Worm (Caenorhabditis elegans) whole organism, L1 larva: ENCODE data around the gene Y39A1A.22.

Source experiments
- C16A3.4 ChIP-seq: fragments of 150-350 bp; optimal IDR thresholded peaks from 2 replicates; lab custom pipeline; 2014; ENCODE audit warnings: missing biosample characterization, missing genetic modification characterization
- C34B4.2 ChIP-seq: sonication (generic microtip); optimal IDR thresholded peaks from 2 replicates; lab custom pipeline; 2017; ENCODE audit warnings: mild to moderate bottlenecking, missing genetic modification characterization, missing compliant biosample characterization
- F16B12.6 ChIP-seq: fragments of 150-350 bp; optimal IDR thresholded peaks from 2 replicates; lab custom pipeline; 2014; ENCODE audit warnings: missing biosample characterization, missing genetic modification characterization
- Y116A8C.19 ChIP-seq: sonication (generic microtip); optimal IDR thresholded peaks from 2 replicates; lab custom pipeline; 2016; ENCODE audit warnings: missing compliant biosample characterization, missing genetic modification characterization, borderline replicate concordance
- aha-1 ChIP-seq: fragments of 150-350 bp; optimal IDR thresholded peaks from 2 replicates; lab custom pipeline; 2014; ENCODE audit warnings: missing biosample characterization, missing genetic modification characterization
- alr-1 ChIP-seq: fragments of 200-800 bp; sonication (Bioruptor generic); optimal IDR thresholded peaks from 2 replicates; lab custom pipeline; 2018; ENCODE audit warnings: borderline replicate concordance, mild to moderate bottlenecking, missing genetic modification characterization, missing compliant biosample characterization
- aly-2 ChIP-seq: fragments of 150-350 bp; optimal IDR thresholded peaks from 2 replicates; lab custom pipeline; 2014; ENCODE audit warnings: missing biosample characterization, missing genetic modification characterization
- ama-1 ChIP-seq: fragments of 150-350 bp; optimal IDR thresholded peaks from 2 replicates; lab custom pipeline; 2014
- blmp-1 ChIP-seq: fragments of 150-350 bp; optimal IDR thresholded peaks from 2 replicates; lab custom pipeline; 2014; ENCODE audit warnings: missing biosample characterization, missing genetic modification characterization
- ceh-63 ChIP-seq: fragments of 200-800 bp; sonication (Bioruptor generic); optimal IDR thresholded peaks from 2 replicates; lab custom pipeline; 2018; ENCODE audit warnings: mild to moderate bottlenecking, missing genetic modification characterization, missing compliant biosample characterization
- ceh-8 ChIP-seq: fragments of 200-800 bp; sonication (Bioruptor generic); optimal IDR thresholded peaks from 2 replicates; lab custom pipeline; 2018; ENCODE audit warnings: mild to moderate bottlenecking, missing genetic modification characterization, moderate library complexity, missing compliant biosample characterization
- ceh-82 ChIP-seq, 3 experiments: fragments of 150-350 bp in 1 of 3; sonication (generic microtip) in 2 of 3; optimal IDR thresholded peaks; 2 replicates each; lab custom pipeline; 2014 to 2017; ENCODE audit warnings: missing biosample characterization in 3 of 3, missing genetic modification characterization in 3 of 3
- ceh-88 ChIP-seq: fragments of 200-800 bp; sonication (Bioruptor generic); IDR thresholded peaks from 2 replicates; pipeline ENCODE4 v1.3.6; 2022; ENCODE audit warnings: missing genetic modification characterization, missing compliant biosample characterization
- ceh-90 ChIP-seq: sonication (generic microtip); optimal IDR thresholded peaks from 2 replicates; lab custom pipeline; 2016; ENCODE audit warnings: missing genetic modification characterization, missing compliant biosample characterization
- dpl-1 ChIP-seq, 3 experiments: fragments of 150-350 bp in 2 of 3; sonication (generic microtip) in 1 of 3; optimal IDR thresholded peaks; 2 replicates each; lab custom pipeline; 2014 to 2017; ENCODE audit warnings: missing biosample characterization in 3 of 3, missing genetic modification characterization in 3 of 3, missing genetic modification reagents in 3 of 3
- dsc-1 ChIP-seq: sonication (generic microtip); optimal IDR thresholded peaks from 2 replicates; lab custom pipeline; 2016; ENCODE audit warnings: mild to moderate bottlenecking, missing genetic modification characterization, missing compliant biosample characterization
- efl-3 ChIP-seq: fragments of 200-800 bp; sonication (Bioruptor generic); optimal IDR thresholded peaks from 2 replicates; lab custom pipeline; 2018; ENCODE audit warnings: mild to moderate bottlenecking, missing genetic modification characterization, missing compliant biosample characterization
- egl-13 ChIP-seq: sonication (generic microtip); optimal IDR thresholded peaks from 2 replicates; lab custom pipeline; 2016; ENCODE audit warnings: missing genotype, missing genetic modification reagents, missing genetic modification characterization, missing compliant biosample characterization
- egl-27 ChIP-seq, 2 experiments: fragments of 150-350 bp in 1 of 2; sonication (generic microtip); optimal IDR thresholded peaks; 3 replicates each; lab custom pipeline; 2017 to 2018; ENCODE audit warnings: missing biosample characterization in 2 of 2, missing genetic modification characterization in 2 of 2, missing genetic modification reagents in 2 of 2
- ets-5 ChIP-seq: fragments of 200-800 bp; sonication (Bioruptor generic); IDR thresholded peaks from 2 replicates; pipeline ENCODE4 v1.3.6; 2022; ENCODE audit warnings: missing genetic modification characterization, missing compliant biosample characterization
- fkh-10 ChIP-seq: sonication (generic microtip); optimal IDR thresholded peaks from 2 replicates; lab custom pipeline; 2017; ENCODE audit warnings: missing biosample characterization, missing genetic modification reagents, missing genetic modification characterization
- fkh-4 ChIP-seq: sonication (generic microtip); optimal IDR thresholded peaks from 2 replicates; lab custom pipeline; 2016; ENCODE audit warnings: missing compliant biosample characterization, missing genetic modification characterization, borderline replicate concordance
- fos-1 ChIP-seq: fragments of 150-350 bp; optimal IDR thresholded peaks from 2 replicates; lab custom pipeline; 2014; ENCODE audit warnings: missing biosample characterization, missing genetic modification characterization
- hpl-2 ChIP-seq: fragments of 150-350 bp; optimal IDR thresholded peaks from 2 replicates; lab custom pipeline; 2014; ENCODE audit warnings: missing biosample characterization, missing genetic modification reagents, missing genetic modification characterization
- irx-1 ChIP-seq: sonication (generic microtip); optimal IDR thresholded peaks from 2 replicates; lab custom pipeline; 2016; ENCODE audit warnings: missing genetic modification characterization, missing compliant biosample characterization
- lin-13 ChIP-seq: fragments of 150-350 bp; optimal IDR thresholded peaks from 2 replicates; lab custom pipeline; 2014; ENCODE audit warnings: missing biosample characterization, missing genetic modification reagents, missing genetic modification characterization
- lin-14 ChIP-seq: fragments of 200-800 bp; sonication (Bioruptor generic); optimal IDR thresholded peaks from 2 replicates; lab custom pipeline; 2018; ENCODE audit warnings: mild to moderate bottlenecking, missing genetic modification characterization, moderate library complexity, missing compliant biosample characterization
- lin-35 ChIP-seq, 2 experiments: fragments of 150-350 bp; optimal IDR thresholded peaks; 2 replicates each; lab custom pipeline; 2014; ENCODE audit warnings: missing biosample characterization in 2 of 2, missing genetic modification characterization in 2 of 2, missing genetic modification reagents in 2 of 2
- lin-39 ChIP-seq: fragments of 150-350 bp; optimal IDR thresholded peaks from 2 replicates; lab custom pipeline; 2014; ENCODE audit warnings: missing biosample characterization, missing genetic modification reagents, missing genetic modification characterization
- lir-3 ChIP-seq: sonication (generic microtip); optimal IDR thresholded peaks from 2 replicates; lab custom pipeline; 2016; ENCODE audit warnings: mild to moderate bottlenecking, missing genetic modification characterization, moderate library complexity, missing compliant biosample characterization; ENCODE audit not compliant: poor library complexity
- lsy-2 ChIP-seq, 2 experiments: fragments of 150-350 bp; optimal IDR thresholded peaks; 2 replicates each; lab custom pipeline; 2014; ENCODE audit warnings: missing biosample characterization in 2 of 2, missing genetic modification characterization in 2 of 2
- mab-9 ChIP-seq: fragments of 200-800 bp; sonication (Bioruptor generic); IDR thresholded peaks from 2 replicates; pipeline ENCODE4 v1.3.6; 2022; ENCODE audit warnings: missing genetic modification reagents, missing genetic modification characterization, missing compliant biosample characterization
- mdl-1 ChIP-seq, 2 experiments: fragments of 150-350 bp; optimal IDR thresholded peaks; 2 replicates each; lab custom pipeline; 2014 to 2017; ENCODE audit warnings: missing biosample characterization in 2 of 2, missing genetic modification characterization in 2 of 2, inconsistent platforms in 1 of 2
- mef-2 ChIP-seq: fragments of 150-350 bp; optimal IDR thresholded peaks from 2 replicates; lab custom pipeline; 2014; ENCODE audit warnings: missing biosample characterization, missing genetic modification characterization
- nhr-237 ChIP-seq: fragments of 150-350 bp; optimal IDR thresholded peaks from 2 replicates; lab custom pipeline; 2014; ENCODE audit warnings: missing biosample characterization, missing genetic modification characterization
- nhr-28 ChIP-seq: fragments of 150-350 bp; optimal IDR thresholded peaks from 2 replicates; lab custom pipeline; 2014; ENCODE audit warnings: missing biosample characterization, missing genetic modification characterization
- nhr-76 ChIP-seq: sonication (generic microtip); optimal IDR thresholded peaks from 2 replicates; lab custom pipeline; 2017; ENCODE audit warnings: missing biosample characterization, missing genetic modification characterization
- nhr-84 ChIP-seq: sonication (generic microtip); optimal IDR thresholded peaks from 2 replicates; lab custom pipeline; 2017; ENCODE audit warnings: missing biosample characterization, missing genetic modification characterization
- nhr-85 ChIP-seq: sonication (generic microtip); peaks from one replicate; lab custom pipeline; 2016; ENCODE audit warnings: missing genetic modification characterization, inconsistent platforms, missing compliant biosample characterization
- pag-3 ChIP-seq: sonication (generic microtip); optimal IDR thresholded peaks from 2 replicates; lab custom pipeline; 2017; ENCODE audit warnings: missing genetic modification characterization, mild to moderate bottlenecking, missing compliant biosample characterization, antibody characterized with exemption, borderline replicate concordance; ENCODE audit not compliant: insufficient read depth
- pax-3 ChIP-seq: fragments of 200-800 bp; sonication (Bioruptor generic); optimal IDR thresholded peaks from 2 replicates; lab custom pipeline; 2018; ENCODE audit warnings: mild to moderate bottlenecking, missing genetic modification characterization, moderate library complexity, missing compliant biosample characterization
- pqm-1 ChIP-seq: sonication (generic microtip); optimal IDR thresholded peaks from 3 replicates; lab custom pipeline; 2017; ENCODE audit warnings: missing biosample characterization, missing genetic modification characterization
- rnt-1 ChIP-seq: sonication (generic microtip); optimal IDR thresholded peaks from 2 replicates; lab custom pipeline; 2016; ENCODE audit warnings: mild to moderate bottlenecking, missing genetic modification characterization, moderate library complexity, missing compliant biosample characterization
- snpc-4 ChIP-seq: fragments of 150-350 bp; optimal IDR thresholded peaks from 2 replicates; lab custom pipeline; 2014; ENCODE audit warnings: missing biosample characterization, missing genetic modification characterization
- sox-4 ChIP-seq: sonication (generic microtip); optimal IDR thresholded peaks from 2 replicates; lab custom pipeline; 2016; ENCODE audit warnings: missing genetic modification characterization, missing compliant biosample characterization
- sptf-1 ChIP-seq: fragments of 150-350 bp; optimal IDR thresholded peaks from 2 replicates; lab custom pipeline; 2014; ENCODE audit warnings: missing biosample characterization, missing genetic modification characterization
- sup-37 ChIP-seq: fragments of 200-800 bp; sonication (Bioruptor generic); optimal IDR thresholded peaks from 2 replicates; lab custom pipeline; 2018; ENCODE audit warnings: mild to moderate bottlenecking, missing genetic modification characterization, missing compliant biosample characterization
- swsn-7 ChIP-seq: sonication (generic microtip); optimal IDR thresholded peaks from 2 replicates; lab custom pipeline; 2016; ENCODE audit warnings: missing genetic modification characterization, missing compliant biosample characterization
- tbx-2 ChIP-seq: sonication (generic microtip); optimal IDR thresholded peaks from 2 replicates; lab custom pipeline; 2016; ENCODE audit warnings: missing genetic modification characterization, missing compliant biosample characterization
- tlp-1 ChIP-seq: fragments of 150-350 bp; optimal IDR thresholded peaks from 2 replicates; lab custom pipeline; 2014; ENCODE audit warnings: missing biosample characterization, missing genetic modification characterization
- unc-62 ChIP-seq: fragments of 150-350 bp; optimal IDR thresholded peaks from 2 replicates; lab custom pipeline; 2014; ENCODE audit warnings: missing biosample characterization, missing genetic modification reagents, missing genetic modification characterization
- xbp-1 ChIP-seq: sonication (generic microtip); optimal IDR thresholded peaks from 2 replicates; lab custom pipeline; 2016; ENCODE audit warnings: missing genetic modification characterization, missing compliant biosample characterization
- zag-1 ChIP-seq: fragments of 150-350 bp; optimal IDR thresholded peaks from 2 replicates; lab custom pipeline; 2014; ENCODE audit warnings: missing biosample characterization, missing genetic modification characterization

Gene Y39A1A.22

DNA sequence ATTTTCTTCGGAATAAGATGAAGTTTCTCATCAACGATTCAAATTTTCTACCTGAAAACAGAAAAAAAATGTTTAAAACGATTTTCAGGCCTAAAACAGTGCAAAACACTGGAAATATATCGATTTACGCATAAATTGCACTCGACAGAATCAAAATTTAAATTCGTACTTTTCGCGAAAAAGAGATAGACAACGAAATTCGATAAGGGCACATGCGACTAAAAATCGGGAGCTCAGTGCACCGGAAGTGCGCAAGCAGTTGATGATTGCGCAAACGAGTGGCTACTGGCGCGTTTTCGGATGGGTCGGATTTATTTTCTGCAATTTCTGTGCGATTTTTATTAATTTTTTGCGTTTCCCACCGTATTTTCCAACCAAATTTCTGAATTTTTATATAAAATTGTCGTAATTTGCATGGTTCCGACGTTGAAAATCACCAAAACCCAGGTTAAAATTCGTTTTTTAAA lies at the start of gene Y39A1A.22, which contains the start of gene Y39A1A.21:
Gene Y39A1A.22 (minus strand): TSS at position 57 of the 467 bp plus-strand sequence.
Gene Y39A1A.21 (minus strand): TSS at position 51 of the 467 bp plus-strand sequence.
- TF ChIP-seq lsy-2 (tag; optimal IDR thresholded peaks at IDR 0.05; lab: Kevin White, UChicago) (peak; percentile 86 to 88), irx-1 (tag; lab: Kevin White, UChicago) (peak; percentile 87), F16B12.6 (tag; lab: Kevin White, UChicago) (peak; percentile 73), ets-5 (no peak), pag-3 (tag; lab: Kevin White, UChicago) (no peak), nhr-237 (tag; lab: Kevin White, UChicago) (no peak), hpl-2 (GFP tag; lab: Kevin White, UChicago) (no peak), aly-2 (tag; lab: Kevin White, UChicago) (peak; percentile 86), dpl-1 (GFP tag; optimal IDR thresholded peaks at IDR 0.05; lab: Kevin White, UChicago) (peak; percentile 79 to 85 (median 82)), lin-39 (tag; lab: Kevin White, UChicago) (peak; percentile 85), lin-14 (no peak), tlp-1 (tag; lab: Kevin White, UChicago) (no peak), sptf-1 (tag; lab: Kevin White, UChicago) (no peak), efl-3 (GFP tag; lab: Kevin White, UChicago) (peak; percentile 46), C16A3.4 (tag; lab: Kevin White, UChicago) (peak; percentile 71), pqm-1 (tag; lab: Kevin White, UChicago) (no peak), alr-1 (tag; lab: Kevin White, UChicago) (no peak), tbx-2 (peak; percentile 87), swsn-7 (tag; lab: Kevin White, UChicago) (peak; percentile 86), nhr-76 (tag; lab: Kevin White, UChicago) (no peak), blmp-1 (tag; lab: Kevin White, UChicago) (no peak), sox-4 (peak; percentile 76), dsc-1 (tag; lab: Kevin White, UChicago) (peak; percentile 91), nhr-84 (tag; lab: Kevin White, UChicago) (no peak), ceh-63 (GFP tag; lab: Kevin White, UChicago) (no peak), mef-2 (tag; lab: Kevin White, UChicago) (peak; percentile 33), ceh-8 (GFP tag; lab: Kevin White, UChicago) (peak; percentile 60), snpc-4 (tag; lab: Kevin White, UChicago) (peak; percentile 79), lir-3 (no peak), egl-27 (tag; optimal IDR thresholded peaks at IDR 0.05; lab: Kevin White, UChicago) (no peak), egl-13 (tag; lab: Kevin White, UChicago) (peak; percentile 64), lin-13 (peak; percentile 86), zag-1 (tag; lab: Kevin White, UChicago) (no peak), ama-1 (lab: Kevin White, UChicago) (no peak), lin-35 (GFP tag; optimal IDR thresholded peaks at IDR 0.05; lab: Kevin White, UChicago) (peak; percentile 83 to 88), nhr-28 (no peak), Y116A8C.19 (tag; lab: Kevin White, UChicago) (no peak), nhr-85 (tag; lab: Kevin White, UChicago) (peak; percentile 94), ceh-82 (tag; optimal IDR thresholded peaks at IDR 0.05; lab: Kevin White, UChicago) (peak; percentile 84 to 93 (median 86)), C34B4.2 (tag; lab: Kevin White, UChicago) (peak; percentile 20), ceh-88 (GFP tag; lab: Robert Waterston, UW) (peak; percentile 45; the same call in 1 of the 2 replicates), mdl-1 (tag; optimal IDR thresholded peaks at IDR 0.05; lab: Kevin White, UChicago) (peak in 1 of 2 experiments; percentile 66), fos-1 (peak; percentile 32), pax-3 (tag; lab: Kevin White, UChicago) (peak; percentile 49), fkh-10 (peak; percentile 87), sup-37 (peak; percentile 70), unc-62 (no peak), xbp-1 (tag; lab: Kevin White, UChicago) (peak; percentile 83), aha-1 (peak; percentile 43), ceh-90 (tag; lab: Kevin White, UChicago) (no peak), mab-9 (GFP tag; lab: Robert Waterston, UW) (peak; percentile 80), fkh-4 (tag; lab: Kevin White, UChicago) (no peak), rnt-1 (tag; lab: Kevin White, UChicago) (peak; percentile 92)
